Worm (Caenorhabditis elegans): ENCODE measurements around the gene ugt-60.
A peak's percentile ranks its signal among the peaks of the same experiment; 100 is the strongest.

The ugt-60 gene

ce11 chrIII:9629855-9630254, 49.0 kb downstream of the ugt-60 start, which contains the start of gene rpac-19:
Gene rpac-19, minus strand, starts transcription at chrIII:9629885.
- TF ChIP-seq ceh-9 (tag; optimal IDR thresholded peaks at IDR 0.05): no peak
- TF ChIP-seq nfya-1 (tag; optimal IDR thresholded peaks at IDR 0.05; ENCODE audit: insufficient read depth): peak; percentile 66
- TF ChIP-seq jun-1 (tag; optimal IDR thresholded peaks at IDR 0.05): peak; percentile 36
- no peak for TF ChIP-seq ceh-16 (tag; optimal IDR thresholded peaks at IDR 0.05)
- TF ChIP-seq elt-2 (tag; optimal IDR thresholded peaks at IDR 0.05): peak; percentile 80
- TF ChIP-seq nhr-43 (tag; optimal IDR thresholded peaks at IDR 0.05; ENCODE audit: poor library complexity, severe bottlenecking): peak; percentile 77
- no peak for TF ChIP-seq pqm-1 (tag; optimal IDR thresholded peaks at IDR 0.05)
- no peak for TF ChIP-seq nhr-237 (tag; optimal IDR thresholded peaks at IDR 0.05)
- TF ChIP-seq nhr-12 (tag; optimal IDR thresholded peaks at IDR 0.05): no peak
- TF ChIP-seq aly-2 (tag; optimal IDR thresholded peaks at IDR 0.05): no peak
- TF ChIP-seq daf-12 (tag; optimal IDR thresholded peaks at IDR 0.05): no peak
- TF ChIP-seq lin-39 (tag; optimal IDR thresholded peaks at IDR 0.05): peak; percentile 16
- TF ChIP-seq egl-27 (tag; optimal IDR thresholded peaks at IDR 0.05): no peak
- peak; percentile 56 for TF ChIP-seq egl-5 (tag; optimal IDR thresholded peaks at IDR 0.05)
- no peak for TF ChIP-seq elt-1 (tag; optimal IDR thresholded peaks at IDR 0.05)
- no peak for TF ChIP-seq elt-3 (tag; optimal IDR thresholded peaks at IDR 0.05)
- no peak for TF ChIP-seq mml-1 (tag; optimal IDR thresholded peaks at IDR 0.05)
- peak; percentile 37 for TF ChIP-seq nhr-25 (tag; optimal IDR thresholded peaks at IDR 0.05)
- TF ChIP-seq lsy-12 (tag; optimal IDR thresholded peaks at IDR 0.05): peak; percentile 80
- no peak for TF ChIP-seq fkh-2 (tag; optimal IDR thresholded peaks at IDR 0.05)
- TF ChIP-seq eor-1 (tag; optimal IDR thresholded peaks at IDR 0.05): no peak
- TF ChIP-seq ceh-28 (tag; optimal IDR thresholded peaks at IDR 0.05): no peak
- TF ChIP-seq mdl-1 (tag; optimal IDR thresholded peaks at IDR 0.05): no peak
- TF ChIP-seq unc-39 (tag; optimal IDR thresholded peaks at IDR 0.05): no peak
- TF ChIP-seq ama-1 (optimal IDR thresholded peaks at IDR 0.05): peak; percentile 93
- TF ChIP-seq nhr-23 (tag; optimal IDR thresholded peaks at IDR 0.05): peak; percentile 72
- TF ChIP-seq fkh-10 (GFP tag; optimal IDR thresholded peaks at IDR 0.05): no peak
- TF ChIP-seq sea-2 (GFP tag; optimal IDR thresholded peaks at IDR 0.05): no peak
- peak; percentile 71 for TF ChIP-seq hmg-11 (tag; optimal IDR thresholded peaks at IDR 0.05)
- no peak for TF ChIP-seq fos-1 (tag; optimal IDR thresholded peaks at IDR 0.05)
- peak; percentile 6 for TF ChIP-seq lin-15B (tag; optimal IDR thresholded peaks at IDR 0.05)
- TF ChIP-seq ceh-82 (tag; optimal IDR thresholded peaks at IDR 0.05): no peak
- peak; percentile 29 for TF ChIP-seq tbx-2 (tag; optimal IDR thresholded peaks at IDR 0.05)
- TF ChIP-seq snpc-4 (tag; optimal IDR thresholded peaks at IDR 0.05): peak; percentile 53
- no peak for TF ChIP-seq ztf-11 (tag; optimal IDR thresholded peaks at IDR 0.05)
- TF ChIP-seq nhr-76 (tag; optimal IDR thresholded peaks at IDR 0.05): no peak
- no peak for TF ChIP-seq unc-62 (GFP tag; optimal IDR thresholded peaks at IDR 0.05)
- no peak for TF ChIP-seq ZK546.5 (tag; optimal IDR thresholded peaks at IDR 0.05)
- TF ChIP-seq zag-1 (tag; optimal IDR thresholded peaks at IDR 0.05): no peak
- TF ChIP-seq nhr-11 (tag; optimal IDR thresholded peaks at IDR 0.05): no peak
- peak; percentile 33 for TF ChIP-seq skn-1 (tag; optimal IDR thresholded peaks at IDR 0.05)
- no peak for TF ChIP-seq ztf-4 (tag; optimal IDR thresholded peaks at IDR 0.05)
- peak; percentile 82 for TF ChIP-seq pha-4 (tag; optimal IDR thresholded peaks at IDR 0.05)
- TF ChIP-seq nhr-77 (tag; optimal IDR thresholded peaks at IDR 0.05): no peak
- TF ChIP-seq nhr-28 (tag; optimal IDR thresholded peaks at IDR 0.05): no peak
- peak; percentile 25 for TF ChIP-seq nhr-67 (tag; optimal IDR thresholded peaks at IDR 0.05)
- TF ChIP-seq R02D3.7 (tag; optimal IDR thresholded peaks at IDR 0.05): no peak

ce11 chrIII:9629054-9629453, 49.8 kb downstream of the ugt-60 start, which contains the start of gene tbg-1:
Gene tbg-1, minus strand, starts transcription at chrIII:9629154.
- no peak for TF ChIP-seq ceh-16 (tag; optimal IDR thresholded peaks at IDR 0.05)
- TF ChIP-seq pha-4 (tag; optimal IDR thresholded peaks at IDR 0.05): no peak
- TF ChIP-seq nhr-25 (tag; optimal IDR thresholded peaks at IDR 0.05): no peak
- no peak for TF ChIP-seq egl-5 (tag; optimal IDR thresholded peaks at IDR 0.05)
- no peak for TF ChIP-seq nhr-67 (tag; optimal IDR thresholded peaks at IDR 0.05)
- TF ChIP-seq eor-1 (tag; optimal IDR thresholded peaks at IDR 0.05): no peak
- no peak for TF ChIP-seq skn-1 (tag; optimal IDR thresholded peaks at IDR 0.05)
- TF ChIP-seq mml-1 (tag; optimal IDR thresholded peaks at IDR 0.05): no peak
